Worm (Caenorhabditis elegans) whole organism, L4 larva: Measurements from ENCODE around the gene amx-1.

Experiments
- D1046.2 ChIP-seq: fragments of 200-800 bp; sonication (Bioruptor generic); IDR thresholded peaks from 2 replicates; pipeline ENCODE4 v1.3.6; 2022; ENCODE audit warnings: missing genetic modification characterization, missing compliant biosample characterization
- F26F4.8 ChIP-seq: fragments of 200-800 bp; sonication (Bioruptor generic); conservative IDR thresholded peaks from 2 replicates; pipeline ENCODE4 v1.3.6; 2022; ENCODE audit warnings: missing genetic modification characterization, missing compliant biosample characterization
- R02D3.7 ChIP-seq: fragments of 150-350 bp; sonication (generic microtip); optimal IDR thresholded peaks from 3 replicates; lab custom pipeline; 2014; ENCODE audit warnings: missing biosample characterization, missing genetic modification characterization
- T26A8.4 ChIP-seq: fragments of 200-800 bp; sonication (Bioruptor generic); IDR thresholded peaks from 2 replicates; pipeline ENCODE4 v1.3.6; 2022; ENCODE audit warnings: missing genetic modification characterization, missing compliant biosample characterization
- Y5F2A.4 ChIP-seq: fragments of 200-800 bp; sonication (Bioruptor generic); optimal IDR thresholded peaks from 2 replicates; lab custom pipeline; 2018; ENCODE audit warnings: mild to moderate bottlenecking, missing genetic modification characterization, missing compliant biosample characterization
- aha-1 ChIP-seq: fragments of 150-350 bp; peaks from one replicate; lab custom pipeline; 2014; ENCODE audit warnings: missing biosample characterization, missing genetic modification characterization
- ceh-44 ChIP-seq: fragments of 200-800 bp; sonication (Bioruptor generic); IDR thresholded peaks from 2 replicates; pipeline ENCODE4 v1.3.6; 2022; ENCODE audit warnings: missing genetic modification reagents, missing genetic modification characterization, missing compliant biosample characterization
- ces-1 ChIP-seq: fragments of 150-350 bp; sonication (generic microtip); optimal IDR thresholded peaks from 4 replicates; lab custom pipeline; 2014; ENCODE audit warnings: missing biosample characterization, missing genetic modification reagents, missing genetic modification characterization
- cey-2 ChIP-seq: sonication (generic microtip); optimal IDR thresholded peaks from 3 replicates; lab custom pipeline; 2017; ENCODE audit warnings: missing genetic modification characterization, mild to moderate bottlenecking, missing compliant biosample characterization, antibody characterized with exemption, borderline replicate concordance; ENCODE audit not compliant: insufficient read depth
- ctbp-1 ChIP-seq: fragments of 200-800 bp; sonication (Bioruptor generic); IDR thresholded peaks from 2 replicates; pipeline ENCODE4 v1.3.6; 2022; ENCODE audit warnings: missing genetic modification reagents, missing genetic modification characterization, missing compliant biosample characterization
- daf-16 ChIP-seq, 3 experiments: sonication (generic microtip); optimal IDR thresholded peaks; 2 replicates each; lab custom pipeline; 2016 to 2017; ENCODE audit warnings: missing genetic modification characterization in 3 of 3, missing genetic modification reagents in 3 of 3, mild to moderate bottlenecking in 2 of 3, missing compliant biosample characterization in 2 of 3, missing biosample characterization in 1 of 3, moderate library complexity in 1 of 3
- daf-19 ChIP-seq: fragments of 200-800 bp; sonication (Bioruptor generic); conservative IDR thresholded peaks from 2 replicates; pipeline ENCODE4 v1.3.6; 2022; ENCODE audit warnings: missing genetic modification characterization, missing compliant biosample characterization
- daf-8 ChIP-seq: fragments of 200-800 bp; sonication (Bioruptor generic); IDR thresholded peaks from 2 replicates; pipeline ENCODE4 v1.3.6; 2022; ENCODE audit warnings: missing genetic modification characterization, missing compliant biosample characterization
- dmd-6 ChIP-seq: fragments of 200-800 bp; sonication (Bioruptor generic); IDR thresholded peaks from 2 replicates; pipeline ENCODE4 v1.3.6; 2022; ENCODE audit warnings: missing genetic modification reagents, missing genetic modification characterization, missing compliant biosample characterization
- duxl-1 ChIP-seq: sonication (generic microtip); optimal IDR thresholded peaks from 2 replicates; lab custom pipeline; 2016; ENCODE audit warnings: mild to moderate bottlenecking, missing genetic modification characterization, moderate library complexity, missing compliant biosample characterization; ENCODE audit not compliant: poor library complexity
- dve-1 ChIP-seq: sonication (generic microtip); optimal IDR thresholded peaks from 2 replicates; lab custom pipeline; 2017; ENCODE audit warnings: antibody characterized with exemption, mild to moderate bottlenecking, missing genetic modification characterization, missing compliant biosample characterization; ENCODE audit not compliant: insufficient read depth
- hif-1 ChIP-seq, 2 experiments: sonication (generic microtip); optimal IDR thresholded peaks; 2 replicates each; lab custom pipeline; 2016 to 2017; ENCODE audit warnings: missing compliant biosample characterization in 2 of 2, missing genetic modification characterization in 2 of 2, missing genetic modification reagents in 2 of 2, missing genotype in 2 of 2, mild to moderate bottlenecking in 1 of 2
- hlh-11 ChIP-seq: fragments of 200-800 bp; sonication (Bioruptor generic); optimal IDR thresholded peaks from 2 replicates; lab custom pipeline; 2018; ENCODE audit warnings: mild to moderate bottlenecking, missing genetic modification characterization, missing compliant biosample characterization
- hlh-30 ChIP-seq: sonication (generic microtip); optimal IDR thresholded peaks from 2 replicates; lab custom pipeline; 2017; ENCODE audit warnings: antibody characterized with exemption, mild to moderate bottlenecking, missing genetic modification characterization, missing compliant biosample characterization; ENCODE audit not compliant: insufficient read depth
- lim-7 ChIP-seq: fragments of 200-800 bp; sonication (Bioruptor generic); IDR thresholded peaks from 2 replicates; pipeline ENCODE4 v1.3.6; 2022; ENCODE audit warnings: missing genetic modification characterization, missing compliant biosample characterization
- lir-3 ChIP-seq: sonication (generic microtip); optimal IDR thresholded peaks from 2 replicates; lab custom pipeline; 2016; ENCODE audit warnings: mild to moderate bottlenecking, missing genetic modification characterization, missing compliant biosample characterization
- lsy-2 ChIP-seq, 2 experiments: fragments of 150-350 bp in 1 of 2; sonication (generic microtip) in 1 of 2; optimal IDR thresholded peaks; 2 replicates each; lab custom pipeline; 2014 to 2017; ENCODE audit warnings: missing biosample characterization in 2 of 2, missing genetic modification characterization in 2 of 2
- madf-9 ChIP-seq: fragments of 200-800 bp; sonication (Bioruptor generic); conservative IDR thresholded peaks from 2 replicates; pipeline ENCODE4 v1.3.6; 2022; ENCODE audit warnings: missing genetic modification reagents, missing genetic modification characterization, missing compliant biosample characterization
- mep-1 ChIP-seq: fragments of 150-350 bp; sonication (generic microtip); optimal IDR thresholded peaks from 3 replicates; lab custom pipeline; 2014; ENCODE audit warnings: missing biosample characterization, missing genetic modification characterization
- mxl-3 ChIP-seq: fragments of 200-800 bp; sonication (Bioruptor generic); optimal IDR thresholded peaks from 2 replicates; lab custom pipeline; 2018; ENCODE audit warnings: mild to moderate bottlenecking, missing genetic modification characterization, missing compliant biosample characterization
- nhr-102 ChIP-seq: sonication (generic microtip); optimal IDR thresholded peaks from 2 replicates; lab custom pipeline; 2016; ENCODE audit warnings: mild to moderate bottlenecking, missing genetic modification characterization, moderate library complexity, missing compliant biosample characterization
- nhr-111 ChIP-seq: fragments of 200-800 bp; sonication (Bioruptor generic); optimal IDR thresholded peaks from 2 replicates; lab custom pipeline; 2018; ENCODE audit warnings: mild to moderate bottlenecking, missing genetic modification characterization, missing compliant biosample characterization
- nhr-25 ChIP-seq: sonication (generic microtip); optimal IDR thresholded peaks from 2 replicates; lab custom pipeline; 2017; ENCODE audit warnings: missing genetic modification characterization, mild to moderate bottlenecking, missing compliant biosample characterization, antibody characterized with exemption, moderate library complexity, borderline replicate concordance; ENCODE audit not compliant: insufficient read depth
- nhr-28 ChIP-seq: fragments of 150-350 bp; optimal IDR thresholded peaks from 2 replicates; lab custom pipeline; 2014; ENCODE audit warnings: missing biosample characterization, missing genetic modification characterization
- nhr-6 ChIP-seq: fragments of 150-350 bp; optimal IDR thresholded peaks from 2 replicates; lab custom pipeline; 2014; ENCODE audit warnings: missing biosample characterization, missing genetic modification characterization
- nhr-77 ChIP-seq: fragments of 150-350 bp; optimal IDR thresholded peaks from 2 replicates; lab custom pipeline; 2014; ENCODE audit warnings: missing biosample characterization, missing genetic modification characterization
- pqm-1 ChIP-seq: sonication (generic microtip); optimal IDR thresholded peaks from 2 replicates; lab custom pipeline; 2017; ENCODE audit warnings: missing biosample characterization, missing genetic modification characterization
- sdz-12 ChIP-seq: fragments of 200-800 bp; sonication (Bioruptor generic); optimal IDR thresholded peaks from 2 replicates; lab custom pipeline; 2018; ENCODE audit warnings: mild to moderate bottlenecking, missing genetic modification characterization, missing compliant biosample characterization
- snpc-1.2 ChIP-seq: fragments of 200-800 bp; sonication (Bioruptor generic); IDR thresholded peaks from 2 replicates; pipeline ENCODE4 v1.3.6; 2022; ENCODE audit warnings: missing genetic modification reagents, missing genetic modification characterization, missing compliant biosample characterization
- snpc-4 ChIP-seq: fragments of 150-350 bp; optimal IDR thresholded peaks from 2 replicates; lab custom pipeline; 2014; ENCODE audit warnings: missing biosample characterization, missing genetic modification characterization
- spr-1 ChIP-seq: sonication (generic microtip); optimal IDR thresholded peaks from 2 replicates; lab custom pipeline; 2016; ENCODE audit warnings: mild to moderate bottlenecking, missing genetic modification characterization, missing compliant biosample characterization
- spr-3 ChIP-seq: fragments of 200-800 bp; sonication (Bioruptor generic); optimal IDR thresholded peaks from 2 replicates; lab custom pipeline; 2018; ENCODE audit warnings: mild to moderate bottlenecking, missing genetic modification characterization, missing compliant biosample characterization
- tag-97 ChIP-seq: fragments of 200-800 bp; sonication (Bioruptor generic); IDR thresholded peaks from 2 replicates; pipeline ENCODE4 v1.3.6; 2022; ENCODE audit warnings: missing genetic modification characterization, missing compliant biosample characterization
- tra-1 ChIP-seq: fragments of 200-800 bp; sonication (Bioruptor generic); IDR thresholded peaks from 2 replicates; pipeline ENCODE4 v1.3.6; 2022; ENCODE audit warnings: missing genetic modification reagents, missing genetic modification characterization, missing compliant biosample characterization
- unc-62 ChIP-seq, 3 experiments: fragments of 150-350 bp in 1 of 3; sonication (generic microtip); optimal IDR thresholded peaks in 2 of 3; peaks in 1 of 3; 1 replicate in 1 of 3; 2 replicates in 2 of 3; lab custom pipeline; 2014 to 2017; ENCODE audit warnings: missing biosample characterization in 3 of 3, missing genetic modification characterization in 3 of 3, missing genetic modification reagents in 3 of 3, missing genotype in 1 of 3
- zag-1 ChIP-seq: fragments of 150-350 bp; optimal IDR thresholded peaks from 2 replicates; lab custom pipeline; 2014; ENCODE audit warnings: missing biosample characterization, missing genetic modification characterization
- zfp-3 ChIP-seq: fragments of 200-800 bp; sonication (Bioruptor generic); conservative IDR thresholded peaks from 2 replicates; pipeline ENCODE4 v1.3.6; 2022; ENCODE audit warnings: missing genetic modification reagents, missing genetic modification characterization, missing compliant biosample characterization
- zip-2 ChIP-seq: fragments of 150-350 bp; optimal IDR thresholded peaks from 2 replicates; lab custom pipeline; 2014; ENCODE audit warnings: missing biosample characterization, missing genetic modification characterization
- ztf-11 ChIP-seq: fragments of 150-350 bp; optimal IDR thresholded peaks from 2 replicates; lab custom pipeline; 2014; ENCODE audit warnings: missing biosample characterization, missing genetic modification characterization

The amx-1 gene

ce11 chrIII:3800240-3800933 lies 21.8 kb upstream of the amx-1 start, which contains the start of gene mtm-3:
mtm-3 (minus strand) TSS chrIII:3800467.
- no peak for TF ChIP-seq lim-7 (GFP tag; lab: Robert Waterston, UW)
- peak; percentile 83 for TF ChIP-seq aha-1 (tag; lab: Kevin White, UChicago)
- peak in 1 of 2 experiments; percentile 90 for TF ChIP-seq unc-62 (GFP tag; optimal IDR thresholded peaks at IDR 0.05 in 1 of 2; lab: Kevin White, UChicago)
- no peak for TF ChIP-seq unc-62 (tag; optimal IDR thresholded peaks at IDR 0.05; lab: Kevin White, UChicago)
- TF ChIP-seq nhr-28 = peak; percentile 27
- TF ChIP-seq sdz-12 = no peak
- TF ChIP-seq daf-16 (GFP tag; optimal IDR thresholded peaks at IDR 0.05; lab: Kevin White, UChicago) = no peak
- TF ChIP-seq daf-16 (tag; optimal IDR thresholded peaks at IDR 0.05; lab: Kevin White, UChicago) = peak; percentile 68
- TF ChIP-seq mxl-3 (GFP tag; lab: Kevin White, UChicago) = peak; percentile 33
- TF ChIP-seq nhr-6 (tag; lab: Kevin White, UChicago) = no peak
- TF ChIP-seq hlh-11 (tag; lab: Kevin White, UChicago) = peak; percentile 23
- TF ChIP-seq pqm-1 (tag; lab: Kevin White, UChicago) = peak; percentile 26
- peak; percentile 36 for TF ChIP-seq dve-1
- TF ChIP-seq tra-1 (GFP tag; lab: Robert Waterston, UW) = no peak
- TF ChIP-seq, all 104 proteins: peak for 8

- TF ChIP-seq daf-19 (GFP tag; lab: Robert Waterston, UW) = no peak
- TF ChIP-seq lir-3 (tag; lab: Kevin White, UChicago) = no peak
- no peak for TF ChIP-seq mep-1 (tag; lab: Kevin White, UChicago)
- TF ChIP-seq hlh-30 = no peak
- TF ChIP-seq nhr-77 = no peak
- no peak for TF ChIP-seq snpc-1.2
- TF ChIP-seq zag-1 (tag; lab: Kevin White, UChicago) = no peak
- no peak for TF ChIP-seq R02D3.7 (tag; lab: Kevin White, UChicago)
- no peak for TF ChIP-seq ctbp-1 (GFP tag; lab: Robert Waterston, UW)
- no peak for TF ChIP-seq madf-9
- TF ChIP-seq zip-2 (tag; lab: Kevin White, UChicago) = no peak
These were observed 21.3 kb upstream of the amx-1 start for ce11 chrIII:3800934-3801252.

ce11 chrIII:3801379-3801894 lies 20.8 kb upstream of the amx-1 start:
- TF ChIP-seq unc-62 (GFP tag; optimal IDR thresholded peaks at IDR 0.05 in 1 of 2; lab: Kevin White, UChicago) = peak in 1 of 2 experiments; percentile 99
- no peak for TF ChIP-seq unc-62 (tag; optimal IDR thresholded peaks at IDR 0.05; lab: Kevin White, UChicago)
- peak; percentile 78 for TF ChIP-seq nhr-25
- peak; percentile 64 for TF ChIP-seq duxl-1 (tag; lab: Kevin White, UChicago)
- no peak for TF ChIP-seq ceh-44 (GFP tag; lab: Robert Waterston, UW)
- peak; percentile 50 for TF ChIP-seq ces-1
- TF ChIP-seq lsy-2 (tag; optimal IDR thresholded peaks at IDR 0.05; lab: Kevin White, UChicago) = peak; percentile 90 to 95
- TF ChIP-seq F26F4.8 (GFP tag; lab: Robert Waterston, UW) = no peak
- TF ChIP-seq nhr-28 = peak; percentile 95
- peak; percentile 61 to 91 for TF ChIP-seq hif-1 (tag; optimal IDR thresholded peaks at IDR 0.05; lab: Kevin White, UChicago)
- no peak for TF ChIP-seq daf-8
- TF ChIP-seq D1046.2 (GFP tag; lab: Robert Waterston, UW) = peak; percentile 30; the same call in 1 of the 2 replicates
- TF ChIP-seq Y5F2A.4 (GFP tag; lab: Kevin White, UChicago) = peak; percentile 3
- peak; percentile 59 for TF ChIP-seq spr-3
- TF ChIP-seq nhr-111 (GFP tag; lab: Kevin White, UChicago) = no peak
- TF ChIP-seq dmd-6 (GFP tag; lab: Robert Waterston, UW) = peak; percentile 91
- TF ChIP-seq spr-1 (tag; lab: Kevin White, UChicago) = peak; percentile 86
- peak; percentile 91 for TF ChIP-seq tra-1 (GFP tag; lab: Robert Waterston, UW)
- no peak for TF ChIP-seq tag-97 (GFP tag; lab: Robert Waterston, UW)
- peak; percentile 83 for TF ChIP-seq nhr-102
- peak; percentile 93 for TF ChIP-seq nhr-77
- no peak for TF ChIP-seq snpc-4 (tag; lab: Kevin White, UChicago)
- TF ChIP-seq hlh-30 = peak; percentile 100
- TF ChIP-seq cey-2 (tag; lab: Kevin White, UChicago) = peak; percentile 70
- TF ChIP-seq mep-1 (tag; lab: Kevin White, UChicago) = peak; percentile 97
- TF ChIP-seq ztf-11 (tag; lab: Kevin White, UChicago) = no peak
- peak; percentile 74; the same call in 1 of the 2 replicates for TF ChIP-seq zfp-3 (GFP tag; lab: Robert Waterston, UW)
- peak; percentile 93 for TF ChIP-seq T26A8.4 (GFP tag; lab: Robert Waterston, UW)
